Fruit fly (Drosophila melanogaster) whole organism, embryonic: ENCODE measurements around the gene Lrrk.
A peak's percentile ranks its signal among the peaks of the same experiment; 100 is the strongest.

Experiments used
- Awh ChIP-seq: fragments of 200-800 bp; sonication (Bioruptor generic); IDR thresholded peaks from 2 replicates; pipeline ENCODE4, ENCODE4 v1.3.6; 2022; ENCODE audit warnings: missing biosample characterization, missing genetic modification characterization
- C15 ChIP-seq: fragments of 200-800 bp; sonication (Bioruptor generic); IDR thresholded peaks from 3 replicates; pipeline ENCODE4 v1.3.6; 2022; ENCODE audit warnings: missing biosample characterization, missing genetic modification characterization
- CG10209 ChIP-seq: fragments of 200-800 bp; sonication (Bioruptor generic); optimal IDR thresholded peaks from 3 replicates; lab custom pipeline; 2017; ENCODE audit warnings: missing biosample characterization, mild to moderate bottlenecking, missing genetic modification characterization, missing genetic modification reagents
- CG10543 ChIP-seq: fragments of 200-800 bp; sonication (Bioruptor generic); optimal IDR thresholded peaks from 3 replicates; lab custom pipeline; 2017; ENCODE audit warnings: missing biosample characterization, mild to moderate bottlenecking, missing genetic modification characterization, moderate library complexity
- CG12104 ChIP-seq: fragments of 200-800 bp; sonication (Bioruptor generic); optimal IDR thresholded peaks from 3 replicates; lab custom pipeline; 2016; ENCODE audit warnings: missing biosample characterization, missing genetic modification characterization
- CG12744 ChIP-seq: fragments of 200-800 bp; sonication (Bioruptor generic); optimal IDR thresholded peaks from 2 replicates; lab custom pipeline; 2016; ENCODE audit warnings: missing biosample characterization, missing genetic modification characterization
- CG14441 ChIP-seq: fragments of 200-800 bp; sonication (Bioruptor generic); IDR thresholded peaks from 2 replicates; pipeline ENCODE4 v1.3.6; 2022; ENCODE audit warnings: missing biosample characterization, missing genetic modification characterization
- CG14965 ChIP-seq: fragments of 200-800 bp; sonication (Bioruptor generic); optimal IDR thresholded peaks from 2 replicates; lab custom pipeline; 2016; ENCODE audit warnings: missing biosample characterization, missing genetic modification characterization, borderline replicate concordance
- CG15696 ChIP-seq: fragments of 200-800 bp; sonication (Bioruptor generic); optimal IDR thresholded peaks from 2 replicates; lab custom pipeline; 2019; ENCODE audit warnings: missing biosample characterization, mild to moderate bottlenecking, missing genetic modification characterization, moderate library complexity
- CG17612 ChIP-seq: fragments of 200-800 bp; sonication (Bioruptor generic); IDR thresholded peaks from 2 replicates; pipeline ENCODE4 v1.3.6; 2022; ENCODE audit warnings: missing biosample characterization, missing genetic modification characterization
- CG18262 ChIP-seq: fragments of 200-800 bp; optimal IDR thresholded peaks from 3 replicates; lab custom pipeline; 2019; ENCODE audit warnings: missing biosample characterization, mild to moderate bottlenecking, missing genetic modification characterization, moderate library complexity
- CG18764 ChIP-seq: fragments of 200-800 bp; sonication (Bioruptor generic); optimal IDR thresholded peaks from 3 replicates; lab custom pipeline; 2016; ENCODE audit warnings: missing biosample characterization, missing genetic modification characterization
- CG30020 ChIP-seq: fragments of 200-800 bp; optimal IDR thresholded peaks from 2 replicates; lab custom pipeline; 2019; ENCODE audit warnings: missing biosample characterization, mild to moderate bottlenecking, missing genetic modification characterization, moderate library complexity
- CG31224 ChIP-seq: fragments of 200-800 bp; sonication (Bioruptor generic); IDR thresholded peaks from 2 replicates; pipeline ENCODE4 v1.3.6; 2022; ENCODE audit warnings: missing biosample characterization, missing genetic modification characterization
- CG3163 ChIP-seq: fragments of 200-800 bp; sonication (Bioruptor generic); optimal IDR thresholded peaks from 3 replicates; lab custom pipeline; 2016; ENCODE audit warnings: missing biosample characterization, missing genetic modification characterization
- CG33557 ChIP-seq: fragments of 200-800 bp; sonication (Bioruptor generic); optimal IDR thresholded peaks from 2 replicates; lab custom pipeline; 2019; ENCODE audit warnings: missing biosample characterization, mild to moderate bottlenecking, missing genetic modification characterization, moderate library complexity
- CG34376 ChIP-seq: fragments of 200-800 bp; sonication (Bioruptor generic); optimal IDR thresholded peaks from 2 replicates; lab custom pipeline; 2018; ENCODE audit warnings: missing biosample characterization, mild to moderate bottlenecking, missing genetic modification characterization
- CG3847 ChIP-seq: fragments of 200-800 bp; sonication (Bioruptor generic); IDR thresholded peaks from 2 replicates; pipeline ENCODE4 v1.3.6; 2022; ENCODE audit warnings: missing biosample characterization, missing genetic modification characterization
- CG4282 ChIP-seq: fragments of 200-800 bp; sonication (Bioruptor generic); optimal IDR thresholded peaks from 2 replicates; lab custom pipeline; 2016; ENCODE audit warnings: missing biosample characterization, missing genetic modification characterization
- CG4404 ChIP-seq: fragments of 200-800 bp; sonication (Bioruptor generic); IDR thresholded peaks from 2 replicates; pipeline ENCODE4 v1.3.6; 2022; ENCODE audit warnings: missing biosample characterization, missing genetic modification characterization
- CG4617 ChIP-seq: fragments of 200-800 bp; sonication (Bioruptor generic); optimal IDR thresholded peaks from 3 replicates; lab custom pipeline; 2016; ENCODE audit warnings: missing biosample characterization, missing genetic modification characterization, borderline replicate concordance
- CG7556 ChIP-seq: fragments of 200-800 bp; sonication (Bioruptor generic); optimal IDR thresholded peaks from 2 replicates; lab custom pipeline; 2017; ENCODE audit warnings: missing biosample characterization, mild to moderate bottlenecking, missing genetic modification characterization
- CG9797 ChIP-seq: fragments of 200-800 bp; sonication (Bioruptor generic); optimal IDR thresholded peaks from 3 replicates; lab custom pipeline; 2018; ENCODE audit warnings: missing biosample characterization, mild to moderate bottlenecking, missing genetic modification characterization
- CTCF ChIP-seq: fragments of 200-800 bp; sonication (Bioruptor generic); optimal IDR thresholded peaks from 2 replicates; lab custom pipeline; 2017; ENCODE audit warnings: missing biosample characterization, mild to moderate bottlenecking, missing genetic modification characterization, moderate library complexity
- Doc3 ChIP-seq: fragments of 200-800 bp; sonication (Bioruptor generic); IDR thresholded peaks from 3 replicates; pipeline ENCODE4 v1.3.6; 2022; ENCODE audit warnings: missing biosample characterization, missing genetic modification characterization; ENCODE audit not compliant: partially characterized antibody
- Dp ChIP-seq: fragments of 200-800 bp; sonication (Bioruptor generic); optimal IDR thresholded peaks from 2 replicates; lab custom pipeline; 2018; ENCODE audit warnings: missing biosample characterization, mild to moderate bottlenecking, missing genetic modification characterization, moderate library complexity
- Eip74EF ChIP-seq, 2 experiments: fragments of 200-800 bp in 1 of 2; fragments of >200 bp in 1 of 2; sonication (Bioruptor generic) in 1 of 2; optimal IDR thresholded peaks; 2 replicates each; lab custom pipeline; 2017 to 2019; ENCODE audit warnings: missing biosample characterization in 2 of 2, missing genetic modification characterization in 2 of 2, mild to moderate bottlenecking in 1 of 2, moderate library complexity in 1 of 2
- Kr ChIP-seq: fragments of 200-800 bp; sonication (Bioruptor generic); optimal IDR thresholded peaks from 2 replicates; lab custom pipeline; 2017; ENCODE audit warnings: missing biosample characterization, mild to moderate bottlenecking, missing genetic modification characterization
- Poxn ChIP-seq: fragments of 200-800 bp; sonication (Bioruptor generic); IDR thresholded peaks from 2 replicates; pipeline ENCODE4 v1.3.6; 2022; ENCODE audit warnings: missing biosample characterization, missing genetic modification characterization
- Sox100B ChIP-seq: fragments of 200-800 bp; sonication (Bioruptor generic); optimal IDR thresholded peaks from 3 replicates; lab custom pipeline; 2018; ENCODE audit warnings: missing biosample characterization, mild to moderate bottlenecking, missing genetic modification characterization
- Sry-δ ChIP-seq: fragments of 200-800 bp; sonication (Bioruptor generic); optimal IDR thresholded peaks from 2 replicates; lab custom pipeline; 2016; ENCODE audit warnings: missing biosample characterization, missing genetic modification characterization
- Xbp1 ChIP-seq: fragments of 200-800 bp; sonication (Bioruptor generic); optimal IDR thresholded peaks from 3 replicates; lab custom pipeline; 2016; ENCODE audit warnings: missing biosample characterization, mild to moderate bottlenecking, missing genetic modification characterization
- ash1 ChIP-seq: fragments of 200-800 bp; sonication (Bioruptor generic); optimal IDR thresholded peaks from 2 replicates; lab custom pipeline; 2018; ENCODE audit warnings: missing biosample characterization, mild to moderate bottlenecking, missing genetic modification characterization
- btn ChIP-seq: fragments of 200-800 bp; sonication (Bioruptor generic); optimal IDR thresholded peaks from 2 replicates; lab custom pipeline; 2016; ENCODE audit warnings: missing biosample characterization, missing genetic modification characterization
- cwo ChIP-seq: fragments of 200-800 bp; sonication (Bioruptor generic); optimal IDR thresholded peaks from 3 replicates; lab custom pipeline; 2017; ENCODE audit warnings: missing biosample characterization, missing genetic modification characterization, mild to moderate bottlenecking, moderate library complexity, missing genetic modification reagents
- dimm ChIP-seq: fragments of 200-800 bp; sonication (Bioruptor generic); IDR thresholded peaks from 2 replicates; pipeline ENCODE4 v1.3.6; 2022; ENCODE audit warnings: missing biosample characterization, missing genetic modification characterization
- dpn ChIP-seq, 2 experiments: fragments of 200-800 bp; sonication (Bioruptor generic); optimal IDR thresholded peaks; 3 replicates each; lab custom pipeline; 2016; ENCODE audit warnings: missing biosample characterization in 2 of 2, missing genetic modification characterization in 2 of 2
- dysf ChIP-seq: fragments of 200-800 bp; sonication (Bioruptor generic); IDR thresholded peaks from 3 replicates; pipeline ENCODE4 v1.3.6; 2022; ENCODE audit warnings: missing biosample characterization, missing genetic modification characterization
- en ChIP-seq: fragments of 200-800 bp; sonication (Bioruptor generic); optimal IDR thresholded peaks from 2 replicates; lab custom pipeline; 2016; ENCODE audit warnings: missing biosample characterization, missing genetic modification characterization
- grau ChIP-seq: fragments of 200-800 bp; optimal IDR thresholded peaks from 3 replicates; lab custom pipeline; 2019; ENCODE audit warnings: missing biosample characterization, mild to moderate bottlenecking, missing genetic modification characterization, moderate library complexity
- insv ChIP-seq, 2 experiments: fragments of 200-800 bp; sonication (Bioruptor generic); optimal IDR thresholded peaks; 3 replicates each; lab custom pipeline; 2016 to 2018; ENCODE audit warnings: missing biosample characterization in 2 of 2, missing genetic modification characterization in 2 of 2
- ken ChIP-seq: fragments of 200-800 bp; sonication (Bioruptor generic); IDR thresholded peaks from 3 replicates; pipeline ENCODE4 v1.3.6; 2022; ENCODE audit warnings: missing biosample characterization, missing genetic modification characterization
- lov ChIP-seq, 2 experiments: fragments of 200-800 bp in 1 of 2; fragments of >200 bp in 1 of 2; sonication (Bioruptor generic) in 1 of 2; IDR thresholded peaks in 1 of 2; optimal IDR thresholded peaks in 1 of 2; 2 replicates in 1 of 2; 3 replicates in 1 of 2; pipeline versions ENCODE4 v1.3.6 to Lab custom; 2017 to 2022; ENCODE audit warnings: missing biosample characterization in 1 of 2, missing genetic modification characterization in 1 of 2
- mirr ChIP-seq: fragments of 200-800 bp; sonication (Bioruptor generic); optimal IDR thresholded peaks from 3 replicates; lab custom pipeline; 2018; ENCODE audit warnings: missing biosample characterization, mild to moderate bottlenecking, missing genetic modification characterization
- nerfin-2 ChIP-seq: fragments of 200-800 bp; sonication (Bioruptor generic); IDR thresholded peaks from 2 replicates; pipeline ENCODE4 v1.3.6; 2022; ENCODE audit warnings: missing biosample characterization, missing genetic modification characterization; ENCODE audit not compliant: partially characterized antibody
- pita ChIP-seq: fragments of 200-800 bp; sonication (Bioruptor generic); optimal IDR thresholded peaks from 2 replicates; lab custom pipeline; 2017; ENCODE audit warnings: missing biosample characterization, mild to moderate bottlenecking, missing genetic modification characterization
- stc ChIP-seq: fragments of 200-800 bp; sonication (Bioruptor generic); IDR thresholded peaks from 2 replicates; pipeline ENCODE4 v1.3.6; 2022; ENCODE audit warnings: missing biosample characterization, missing genetic modification characterization
- wor ChIP-seq: fragments of 200-800 bp; sonication (Bioruptor generic); IDR thresholded peaks from 2 replicates; pipeline ENCODE4 v1.3.6; 2022; ENCODE audit warnings: missing biosample characterization, missing genetic modification characterization

The Lrrk gene

dm6 chr3R:20587630-20588479 is 47.4 kb upstream of the Lrrk start, which contains the start of gene Septin2 (continued):
- TF ChIP-seq dpn (GFP tag; optimal IDR thresholded peaks at IDR 0.05; lab: Kevin White, UChicago) (peak; percentile 49 to 75), CG30020 (tag; lab: Kevin White, UChicago) (no peak), dysf (GFP tag; lab: Robert Waterston, UW) (peak; percentile 77), wor (GFP tag; lab: Robert Waterston, UW) (peak; percentile 61), CG7556 (GFP tag; lab: Kevin White, UChicago) (peak; percentile 83), CG4617 (no peak), dimm (GFP tag; lab: Robert Waterston, UW) (no peak), Sox100B (peak; percentile 95), nerfin-2 (no peak), CG18764 (GFP tag; lab: Kevin White, UChicago) (peak; percentile 74), CG10209 (GFP tag; lab: Kevin White, UChicago) (peak; percentile 83), CG3847 (no peak), stc (GFP tag; lab: Robert Waterston, UW) (peak; percentile 71), CG14441 (GFP tag; lab: Robert Waterston, UW) (peak; percentile 59), CG12104 (GFP tag; lab: Kevin White, UChicago) (peak; percentile 83), CG10543 (GFP tag; lab: Kevin White, UChicago) (no peak), CG4282 (GFP tag; lab: Kevin White, UChicago) (no peak), Awh (peak; percentile 51; the same call in 1 of the 2 replicates), CG3163 (GFP tag; lab: Kevin White, UChicago) (no peak), Sry-δ (GFP tag; lab: Kevin White, UChicago) (peak; percentile 9), CG34376 (GFP tag; lab: Kevin White, UChicago) (no peak), CG31224 (GFP tag; lab: Robert Waterston, UW) (no peak), CG9797 (GFP tag; lab: Kevin White, UChicago) (peak; percentile 68), cwo (peak; percentile 73), Kr (GFP tag; lab: Kevin White, UChicago) (no peak), CG4404 (peak; percentile 38), C15 (GFP tag; lab: Robert Waterston, UW) (no peak), mirr (GFP tag; lab: Kevin White, UChicago) (no peak), CG18262 (tag; lab: Kevin White, UChicago) (peak; percentile 91), insv (GFP tag; optimal IDR thresholded peaks at IDR 0.05; lab: Kevin White, UChicago) (peak in 1 of 2 experiments; percentile 21), grau (tag; lab: Kevin White, UChicago) (peak; percentile 83), ash1 (GFP tag; lab: Kevin White, UChicago) (no peak), CTCF (GFP tag; lab: Kevin White, UChicago) (peak; percentile 55), CG15696 (tag; lab: Kevin White, UChicago) (peak; percentile 70), Poxn (GFP tag; lab: Robert Waterston, UW) (no peak), CG14965 (no peak), ken (GFP tag; lab: Robert Waterston, UW) (0 out of 3 replicates have a peak, but pooled peaks have one; percentile 49), Doc3 (GFP tag; lab: Robert Waterston, UW) (no peak), Dp (GFP tag; lab: Kevin White, UChicago) (peak; percentile 25), Eip74EF (GFP tag; optimal IDR thresholded peaks at IDR 0.05; lab: Kevin White, UChicago) (peak in 1 of 2 experiments; percentile 83), Xbp1 (GFP tag; lab: Kevin White, UChicago) (peak; percentile 79), CG12744 (GFP tag; lab: Kevin White, UChicago) (no peak), CG17612 (GFP tag; lab: Robert Waterston, UW) (no peak), en (peak; percentile 28), lov (optimal IDR thresholded peaks at IDR 0.05; lab: Kevin White, UChicago) (no peak), lov (GFP tag; IDR thresholded peaks at IDR 0.05; lab: Robert Waterston, UW) (0 out of 3 replicates have a peak, but pooled peaks have one; percentile 21), pita (GFP tag; lab: Kevin White, UChicago) (no peak), btn (GFP tag; lab: Kevin White, UChicago) (peak; percentile 56), CG33557 (GFP tag; lab: Kevin White, UChicago) (peak; percentile 74)
